Fruit fly (Drosophila melanogaster) S2 (cell line): ENCODE measurements around the gene lama.

ENCODE experiments used
- CG8478 ChIP-seq: fragments of >200 bp; optimal IDR thresholded peaks from 2 replicates; lab custom pipeline; 2018
- CTCF ChIP-seq, 2 experiments: fragments of >200 bp; optimal IDR thresholded peaks; 2 replicates each; lab custom pipeline; 2018

DNA sequence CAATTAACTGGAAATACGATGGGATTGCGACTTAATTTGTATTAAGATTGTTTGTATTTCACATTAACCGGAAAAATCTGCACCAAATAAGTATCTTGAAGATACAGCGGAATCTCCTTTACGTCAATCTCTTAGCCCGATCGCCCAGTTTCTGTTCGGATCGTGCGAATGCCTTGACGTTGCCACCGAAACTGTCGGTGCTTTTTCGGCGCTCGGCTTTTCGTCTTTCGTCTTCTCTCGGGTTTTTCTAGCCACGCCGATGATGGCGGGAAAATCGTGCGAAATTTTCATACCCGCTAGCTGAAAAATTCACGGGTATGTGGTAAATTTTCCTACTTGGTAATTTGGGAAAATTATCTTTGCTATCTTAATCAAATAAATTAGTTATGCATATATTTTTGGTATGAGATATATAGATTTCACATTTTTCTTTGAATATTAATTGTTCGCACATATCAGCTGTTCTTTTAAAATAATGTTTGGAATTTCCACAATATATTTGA lies 4.3 kb downstream of the lama start:
- TF ChIP-seq CTCF (optimal IDR thresholded peaks at IDR 0.05; lab: Kevin White, UChicago) (no peak), CG8478 (lab: Kevin White, UChicago) (no peak)
